Worm (Caenorhabditis elegans) whole organism, mixed stage, embryonic: ENCODE measurements around the gene C04F6.7.

Experiments
- ces-1 ChIP-seq: fragments of 150-350 bp; optimal IDR thresholded peaks from 2 replicates; lab custom pipeline; 2014; ENCODE audit warnings: missing biosample characterization, missing genetic modification reagents, missing genetic modification characterization
- elt-1 ChIP-seq: sonication (generic microtip); optimal IDR thresholded peaks from 2 replicates; lab custom pipeline; 2017; ENCODE audit warnings: missing genetic modification characterization, mild to moderate bottlenecking, missing compliant biosample characterization, antibody characterized with exemption, moderate library complexity, borderline replicate concordance; ENCODE audit not compliant: insufficient read depth
- lin-13 ChIP-seq: fragments of 150-350 bp; optimal IDR thresholded peaks from 2 replicates; lab custom pipeline; 2014; ENCODE audit warnings: missing biosample characterization, missing genetic modification characterization
- lsy-2 ChIP-seq: fragments of 150-350 bp; optimal IDR thresholded peaks from 2 replicates; lab custom pipeline; 2014; ENCODE audit warnings: missing biosample characterization, missing genetic modification characterization
- nhr-237 ChIP-seq: fragments of 150-350 bp; optimal IDR thresholded peaks from 2 replicates; lab custom pipeline; 2014; ENCODE audit warnings: missing biosample characterization, missing genetic modification characterization
- nhr-28 ChIP-seq: fragments of 150-350 bp; optimal IDR thresholded peaks from 2 replicates; lab custom pipeline; 2014; ENCODE audit warnings: missing biosample characterization, missing genetic modification characterization
- pha-4 ChIP-seq: fragments of 150-350 bp; optimal IDR thresholded peaks from 2 replicates; lab custom pipeline; 2018; ENCODE audit warnings: missing biosample characterization, missing genetic modification reagents, missing genetic modification characterization
- snpc-4 ChIP-seq: fragments of 150-350 bp; optimal IDR thresholded peaks from 2 replicates; lab custom pipeline; 2014; ENCODE audit warnings: missing biosample characterization, missing genetic modification characterization
- unc-62 ChIP-seq: fragments of 150-350 bp; optimal IDR thresholded peaks from 2 replicates; lab custom pipeline; 2014; ENCODE audit warnings: missing biosample characterization, missing genetic modification reagents, missing genetic modification characterization
- ztf-11 ChIP-seq: fragments of 150-350 bp; optimal IDR thresholded peaks from 2 replicates; lab custom pipeline; 2014; ENCODE audit warnings: missing biosample characterization, missing genetic modification characterization

ce11 chrX:3465785-3466184 is 46.8 kb upstream of the C04F6.7 start, which contains the start of the genes ZK377.15 and sax-3:
- TF ChIP-seq lin-13, result no peak
- TF ChIP-seq unc-62 (GFP tag; lab: Kevin White, UChicago), result no peak
- no peak for TF ChIP-seq ztf-11 (tag; lab: Kevin White, UChicago)
- no peak for TF ChIP-seq elt-1 (tag; lab: Kevin White, UChicago)
- TF ChIP-seq ces-1, result no peak
- TF ChIP-seq snpc-4 (tag; lab: Kevin White, UChicago), result no peak
- no peak for TF ChIP-seq nhr-237 (tag; lab: Kevin White, UChicago)
- no peak for TF ChIP-seq pha-4
- TF ChIP-seq nhr-28 (tag; lab: Kevin White, UChicago), result no peak
- no peak for TF ChIP-seq lsy-2 (tag; lab: Kevin White, UChicago)
